Worm (Caenorhabditis elegans) whole organism, young adult: ENCODE data around the gene T04A8.13.
A peak's percentile ranks its signal among the peaks of the same experiment; 100 is the strongest.

Experiments
- B0019.2 ChIP-seq: fragments of 200-800 bp; sonication (Bioruptor generic); conservative IDR thresholded peaks from 2 replicates; pipeline ENCODE4 v1.3.6; 2022; ENCODE audit warnings: missing genetic modification reagents, missing genetic modification characterization, missing compliant biosample characterization
- B0336.3 ChIP-seq: fragments of 200-800 bp; sonication (Bioruptor generic); IDR thresholded peaks from 2 replicates; pipeline ENCODE4 v1.3.6; 2022; ENCODE audit warnings: missing genetic modification characterization, missing compliant biosample characterization
- C17E4.6 ChIP-seq: fragments of 200-800 bp; sonication (Bioruptor generic); IDR thresholded peaks from 2 replicates; pipeline ENCODE4 v1.3.6; 2022; ENCODE audit warnings: missing genetic modification reagents, missing genetic modification characterization, missing compliant biosample characterization
- F23B12.7 ChIP-seq: sonication (generic microtip); optimal IDR thresholded peaks from 2 replicates; lab custom pipeline; 2017; ENCODE audit warnings: missing genetic modification characterization, mild to moderate bottlenecking, missing compliant biosample characterization, antibody characterized with exemption, moderate library complexity; ENCODE audit not compliant: insufficient read depth
- F33H1.4 ChIP-seq: fragments of 200-800 bp; sonication (Bioruptor generic); IDR thresholded peaks from 2 replicates; pipeline ENCODE4 v1.3.6; 2022; ENCODE audit warnings: missing genetic modification reagents, missing genetic modification characterization, missing compliant biosample characterization
- F55B11.4 ChIP-seq: sonication (generic microtip); optimal IDR thresholded peaks from 2 replicates; lab custom pipeline; 2016; ENCODE audit warnings: missing compliant biosample characterization, missing genetic modification characterization, borderline replicate concordance; ENCODE audit not compliant: insufficient read depth
- Y53F4B.3 ChIP-seq: fragments of 200-800 bp; sonication (Bioruptor generic); IDR thresholded peaks from 2 replicates; pipeline ENCODE4 v1.3.6; 2022; ENCODE audit warnings: missing genetic modification reagents, missing genetic modification characterization, missing compliant biosample characterization
- Y53G8AR.9 ChIP-seq: fragments of 200-800 bp; sonication (Bioruptor generic); conservative IDR thresholded peaks from 2 replicates; pipeline ENCODE4 v1.3.6; 2022; ENCODE audit warnings: missing genetic modification reagents, missing genetic modification characterization, missing compliant biosample characterization
- Y56A3A.18 ChIP-seq: fragments of 200-800 bp; sonication (Bioruptor generic); IDR thresholded peaks from 2 replicates; pipeline ENCODE4 v1.3.6; 2022; ENCODE audit warnings: missing genetic modification reagents, missing genetic modification characterization, missing compliant biosample characterization
- ZK185.1 ChIP-seq: sonication (generic microtip); optimal IDR thresholded peaks from 2 replicates; lab custom pipeline; 2016; ENCODE audit warnings: mild to moderate bottlenecking, missing genetic modification characterization, missing compliant biosample characterization; ENCODE audit not compliant: poor library complexity, severe bottlenecking
- akir-1 ChIP-seq: fragments of 200-800 bp; sonication (Bioruptor generic); optimal IDR thresholded peaks from 2 replicates; lab custom pipeline; 2018; ENCODE audit warnings: mild to moderate bottlenecking, missing genetic modification characterization, moderate library complexity, missing compliant biosample characterization
- aptf-2 ChIP-seq: fragments of 200-800 bp; sonication (Bioruptor generic); conservative IDR thresholded peaks from 2 replicates; pipeline ENCODE4 v1.3.6; 2022; ENCODE audit warnings: missing genetic modification reagents, missing genetic modification characterization, missing compliant biosample characterization
- attf-3 ChIP-seq: fragments of 200-800 bp; sonication (Bioruptor generic); conservative IDR thresholded peaks from 2 replicates; pipeline ENCODE4 v1.3.6; 2022; ENCODE audit warnings: missing genetic modification reagents, missing genetic modification characterization, missing compliant biosample characterization
- attf-5 ChIP-seq: fragments of 200-800 bp; sonication (Bioruptor generic); optimal IDR thresholded peaks from 2 replicates; lab custom pipeline; 2018; ENCODE audit warnings: mild to moderate bottlenecking, missing genetic modification characterization, missing compliant biosample characterization
- bed-2 ChIP-seq: fragments of 200-800 bp; sonication (Bioruptor generic); IDR thresholded peaks from 2 replicates; pipeline ENCODE4 v1.3.6; 2022; ENCODE audit warnings: missing genetic modification reagents, missing genetic modification characterization, missing compliant biosample characterization
- cebp-1 ChIP-seq, 2 experiments: fragments of 200-800 bp in 1 of 2; sonication (Bioruptor generic) in 1 of 2; sonication (generic microtip) in 1 of 2; IDR thresholded peaks in 1 of 2; optimal IDR thresholded peaks in 1 of 2; 2 replicates each; pipeline versions ENCODE4 v1.3.6 to Lab custom; 2017 to 2022; ENCODE audit warnings: missing compliant biosample characterization in 2 of 2, missing genetic modification characterization in 2 of 2, mild to moderate bottlenecking in 1 of 2, missing genetic modification reagents in 1 of 2, moderate library complexity in 1 of 2
- cebp-2 ChIP-seq: fragments of 200-800 bp; sonication (Bioruptor generic); IDR thresholded peaks from 2 replicates; pipeline ENCODE4 v1.3.6; 2022; ENCODE audit warnings: missing genetic modification characterization, missing compliant biosample characterization
- ceh-27 ChIP-seq: fragments of 200-800 bp; sonication (Bioruptor generic); optimal IDR thresholded peaks from 2 replicates; lab custom pipeline; 2018; ENCODE audit warnings: mild to moderate bottlenecking, missing genetic modification characterization, moderate library complexity, missing compliant biosample characterization
- ceh-40 ChIP-seq: fragments of 200-800 bp; sonication (Bioruptor generic); IDR thresholded peaks from 2 replicates; pipeline ENCODE4 v1.3.6; 2022; ENCODE audit warnings: missing genetic modification characterization, missing compliant biosample characterization
- dox-1 ChIP-seq: fragments of 200-800 bp; sonication (Bioruptor generic); IDR thresholded peaks from 2 replicates; pipeline ENCODE4 v1.3.6; 2022; ENCODE audit warnings: missing genetic modification reagents, missing genetic modification characterization, missing compliant biosample characterization
- efl-1 ChIP-seq: fragments of 150-350 bp; optimal IDR thresholded peaks from 2 replicates; lab custom pipeline; 2014; ENCODE audit warnings: missing biosample characterization, missing genetic modification reagents, missing genetic modification characterization
- egl-44 ChIP-seq: fragments of 200-800 bp; sonication (Bioruptor generic); IDR thresholded peaks from 2 replicates; pipeline ENCODE4 v1.3.6; 2022; ENCODE audit warnings: missing genetic modification reagents, missing genetic modification characterization, missing compliant biosample characterization
- ekl-4 ChIP-seq: fragments of 200-800 bp; sonication (Bioruptor generic); IDR thresholded peaks from 2 replicates; pipeline ENCODE4 v1.3.6; 2022; ENCODE audit warnings: missing genetic modification reagents, missing genetic modification characterization, missing compliant biosample characterization
- ets-4 ChIP-seq: fragments of 200-800 bp; sonication (Bioruptor generic); optimal IDR thresholded peaks from 2 replicates; lab custom pipeline; 2018; ENCODE audit warnings: mild to moderate bottlenecking, missing genetic modification characterization, missing compliant biosample characterization
- fkh-3 ChIP-seq: sonication (generic microtip); optimal IDR thresholded peaks from 2 replicates; lab custom pipeline; 2016; ENCODE audit warnings: mild to moderate bottlenecking, missing genetic modification characterization, missing compliant biosample characterization
- him-1 ChIP-seq: sonication (generic microtip); optimal IDR thresholded peaks from 2 replicates; lab custom pipeline; 2016; ENCODE audit warnings: missing genotype, missing genetic modification reagents, missing genetic modification characterization, missing compliant biosample characterization
- hlh-26 ChIP-seq: fragments of 200-800 bp; sonication (Bioruptor generic); conservative IDR thresholded peaks from 2 replicates; pipeline ENCODE4 v1.3.6; 2022; ENCODE audit warnings: missing genetic modification reagents, missing genetic modification characterization, missing compliant biosample characterization
- lag-1 ChIP-seq: fragments of 200-800 bp; sonication (Bioruptor generic); IDR thresholded peaks from 2 replicates; pipeline ENCODE4 v1.3.6; 2022; ENCODE audit warnings: missing genetic modification reagents, missing genetic modification characterization, missing compliant biosample characterization
- lin-26 ChIP-seq: fragments of 200-800 bp; sonication (Bioruptor generic); IDR thresholded peaks from 2 replicates; pipeline ENCODE4 v1.3.6; 2022; ENCODE audit warnings: missing genetic modification reagents, missing genetic modification characterization, missing compliant biosample characterization
- lin-40 ChIP-seq: sonication (generic microtip); optimal IDR thresholded peaks from 2 replicates; lab custom pipeline; 2016; ENCODE audit warnings: missing genetic modification characterization, mild to moderate bottlenecking, missing compliant biosample characterization, missing genotype, missing genetic modification reagents
- madf-6 ChIP-seq: fragments of 200-800 bp; sonication (Bioruptor generic); IDR thresholded peaks from 2 replicates; pipeline ENCODE4 v1.3.6; 2022; ENCODE audit warnings: missing genetic modification reagents, missing genetic modification characterization, missing compliant biosample characterization
- mes-4 ChIP-seq: sonication (generic microtip); optimal IDR thresholded peaks from 2 replicates; lab custom pipeline; 2016; ENCODE audit warnings: missing genotype, missing genetic modification characterization, missing compliant biosample characterization
- mxl-1 ChIP-seq: sonication (generic microtip); optimal IDR thresholded peaks from 2 replicates; lab custom pipeline; 2016; ENCODE audit warnings: missing genetic modification characterization, missing compliant biosample characterization
- nfya-1 ChIP-seq: sonication (generic microtip); optimal IDR thresholded peaks from 2 replicates; lab custom pipeline; 2017; ENCODE audit warnings: antibody characterized with exemption, missing compliant biosample characterization, missing genetic modification characterization, borderline replicate concordance; ENCODE audit not compliant: insufficient read depth
- nfyb-1 ChIP-seq: fragments of 200-800 bp; sonication (Bioruptor generic); IDR thresholded peaks from 2 replicates; pipeline ENCODE4 v1.3.6; 2022; ENCODE audit warnings: missing genetic modification reagents, missing genetic modification characterization, missing compliant biosample characterization
- nhr-179 ChIP-seq: sonication (generic microtip); optimal IDR thresholded peaks from 2 replicates; lab custom pipeline; 2016; ENCODE audit warnings: mild to moderate bottlenecking, missing genetic modification characterization, missing compliant biosample characterization
- nhr-27 ChIP-seq: fragments of 200-800 bp; sonication (Bioruptor generic); optimal IDR thresholded peaks from 2 replicates; lab custom pipeline; 2018; ENCODE audit warnings: mild to moderate bottlenecking, missing genetic modification characterization, moderate library complexity, missing compliant biosample characterization
- nhr-90 ChIP-seq: sonication (generic microtip); optimal IDR thresholded peaks from 2 replicates; lab custom pipeline; 2016; ENCODE audit warnings: missing genotype, mild to moderate bottlenecking, missing genetic modification characterization, missing compliant biosample characterization
- pbrm-1 ChIP-seq: fragments of 200-800 bp; sonication (Bioruptor generic); IDR thresholded peaks from 2 replicates; pipeline ENCODE4 v1.3.6; 2022; ENCODE audit warnings: missing genetic modification reagents, missing genetic modification characterization, missing compliant biosample characterization
- rec-8 ChIP-seq, 2 experiments: sonication (generic microtip); optimal IDR thresholded peaks; 2 replicates each; lab custom pipeline; 2016; ENCODE audit warnings: mild to moderate bottlenecking in 2 of 2, missing genetic modification characterization in 2 of 2, missing genetic modification reagents in 2 of 2, missing genotype in 2 of 2, missing biosample characterization in 1 of 2, missing compliant biosample characterization in 1 of 2, moderate library complexity in 1 of 2
- repo-1 ChIP-seq: sonication (generic microtip); optimal IDR thresholded peaks from 2 replicates; lab custom pipeline; 2017; ENCODE audit warnings: mild to moderate bottlenecking, missing genetic modification characterization, missing compliant biosample characterization
- sdz-38 ChIP-seq: sonication (generic microtip); optimal IDR thresholded peaks from 2 replicates; lab custom pipeline; 2016; ENCODE audit warnings: missing genotype, missing genetic modification characterization, missing compliant biosample characterization
- snpc-1.3 ChIP-seq: sonication (generic microtip); optimal IDR thresholded peaks from 2 replicates; lab custom pipeline; 2017; ENCODE audit warnings: missing genetic modification characterization, mild to moderate bottlenecking, missing compliant biosample characterization, antibody characterized with exemption, moderate library complexity, missing genotype, missing genetic modification reagents; ENCODE audit not compliant: insufficient read depth
- snpc-3.4 ChIP-seq: sonication (generic microtip); optimal IDR thresholded peaks from 2 replicates; lab custom pipeline; 2017; ENCODE audit warnings: missing genetic modification characterization, mild to moderate bottlenecking, missing compliant biosample characterization, antibody characterized with exemption, moderate library complexity, missing genotype, missing genetic modification reagents
- unc-62 ChIP-seq: fragments of 150-350 bp; optimal IDR thresholded peaks from 2 replicates; lab custom pipeline; 2014; ENCODE audit warnings: missing biosample characterization, missing genetic modification reagents, missing genetic modification characterization
- ztf-18 ChIP-seq: sonication (generic microtip); optimal IDR thresholded peaks from 2 replicates; lab custom pipeline; 2016; ENCODE audit warnings: missing genotype, mild to moderate bottlenecking, missing genetic modification characterization, missing compliant biosample characterization
- ztf-22 ChIP-seq: fragments of 200-800 bp; sonication (Bioruptor generic); optimal IDR thresholded peaks from 2 replicates; lab custom pipeline; 2018; ENCODE audit warnings: mild to moderate bottlenecking, missing genetic modification characterization, moderate library complexity, missing compliant biosample characterization
- ztf-25 ChIP-seq: fragments of 200-800 bp; sonication (Bioruptor generic); IDR thresholded peaks from 2 replicates; pipeline ENCODE4 v1.3.6; 2022; ENCODE audit warnings: missing genetic modification reagents, missing genetic modification characterization, missing compliant biosample characterization

Gene T04A8.13

DNA sequence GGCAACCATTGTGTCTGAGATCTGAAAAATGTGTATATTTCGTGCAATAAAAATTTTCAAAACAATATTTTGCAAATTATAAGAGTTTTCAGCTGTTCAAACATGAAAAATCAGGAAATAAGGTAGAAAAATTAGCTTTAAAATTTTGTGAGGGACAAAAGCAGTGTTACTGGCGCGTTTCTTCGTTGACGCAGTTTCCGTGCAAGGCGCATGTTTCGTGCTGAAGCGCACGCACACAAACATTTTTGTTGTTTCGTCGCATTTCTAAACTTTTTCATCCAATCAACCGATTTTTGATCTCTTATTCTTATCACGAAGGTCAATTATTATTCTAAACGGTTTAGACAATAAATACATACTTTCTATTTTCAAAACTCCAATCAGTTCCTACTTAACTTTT is 13.5 kb upstream of the T04A8.13 start, which contains the start of gene nifk-1 (continued):
- TF ChIP-seq ekl-4 (GFP tag; lab: Robert Waterston, UW) (no peak), nhr-90 (tag; lab: Kevin White, UChicago) (no peak), F55B11.4 (no peak), snpc-3.4 (tag; lab: Kevin White, UChicago) (peak; percentile 23), C17E4.6 (GFP tag; lab: Robert Waterston, UW) (no peak), hlh-26 (GFP tag; lab: Robert Waterston, UW) (no peak), Y53G8AR.9 (GFP tag; lab: Robert Waterston, UW) (no peak), egl-44 (GFP tag; lab: Robert Waterston, UW) (no peak), bed-2 (GFP tag; lab: Robert Waterston, UW) (no peak), nhr-27 (no peak), nfyb-1 (GFP tag; lab: Robert Waterston, UW) (peak; percentile 56; the same call in 1 of the 2 replicates), attf-3 (no peak), nhr-179 (no peak), snpc-1.3 (no peak), pbrm-1 (GFP tag; lab: Robert Waterston, UW) (0 out of 2 replicates have a peak, but pooled peaks have one; percentile 54), ceh-27 (no peak), efl-1 (GFP tag; lab: Kevin White, UChicago) (peak; percentile 56), attf-5 (GFP tag; lab: Kevin White, UChicago) (peak; percentile 86), ets-4 (no peak), lin-26 (GFP tag; lab: Robert Waterston, UW) (no peak), ZK185.1 (tag; lab: Kevin White, UChicago) (peak; percentile 7), lag-1 (GFP tag; lab: Robert Waterston, UW) (no peak), sdz-38 (tag; lab: Kevin White, UChicago) (no peak), F23B12.7 (peak; percentile 57), dox-1 (GFP tag; lab: Robert Waterston, UW) (peak; percentile 84), akir-1 (GFP tag; lab: Kevin White, UChicago) (no peak), cebp-1 (GFP tag; IDR thresholded peaks at IDR 0.05; lab: Robert Waterston, UW) (no peak), cebp-1 (tag; optimal IDR thresholded peaks at IDR 0.05; lab: Kevin White, UChicago) (peak; percentile 58), ztf-25 (GFP tag; lab: Robert Waterston, UW) (no peak), ceh-40 (no peak), lin-40 (peak; percentile 55), aptf-2 (GFP tag; lab: Robert Waterston, UW) (no peak), madf-6 (GFP tag; lab: Robert Waterston, UW) (peak; percentile 65), fkh-3 (tag; lab: Kevin White, UChicago) (no peak), rec-8 (tag; optimal IDR thresholded peaks at IDR 0.05; lab: Kevin White, UChicago) (no peak), B0019.2 (GFP tag; lab: Robert Waterston, UW) (no peak), Y53F4B.3 (no peak), ztf-22 (GFP tag; lab: Kevin White, UChicago) (no peak), F33H1.4 (GFP tag; lab: Robert Waterston, UW) (peak; percentile 44), Y56A3A.18 (GFP tag; lab: Robert Waterston, UW) (no peak), mes-4 (tag; lab: Kevin White, UChicago) (no peak), nfya-1 (tag; lab: Kevin White, UChicago) (no peak), cebp-2 (GFP tag; lab: Robert Waterston, UW) (no peak), mxl-1 (tag; lab: Kevin White, UChicago) (no peak), ztf-18 (peak; percentile 95), repo-1 (tag; lab: Kevin White, UChicago) (no peak), B0336.3 (GFP tag; lab: Robert Waterston, UW) (0 out of 2 replicates have a peak, but pooled peaks have one; percentile 28), unc-62 (no peak), him-1 (tag; lab: Kevin White, UChicago) (no peak)
